Fruit fly (Drosophila melanogaster): ENCODE data around the gene CG14830.
A peak's percentile ranks its signal among the peaks of the same experiment; 100 is the strongest.

The CG14830 gene

DNA sequence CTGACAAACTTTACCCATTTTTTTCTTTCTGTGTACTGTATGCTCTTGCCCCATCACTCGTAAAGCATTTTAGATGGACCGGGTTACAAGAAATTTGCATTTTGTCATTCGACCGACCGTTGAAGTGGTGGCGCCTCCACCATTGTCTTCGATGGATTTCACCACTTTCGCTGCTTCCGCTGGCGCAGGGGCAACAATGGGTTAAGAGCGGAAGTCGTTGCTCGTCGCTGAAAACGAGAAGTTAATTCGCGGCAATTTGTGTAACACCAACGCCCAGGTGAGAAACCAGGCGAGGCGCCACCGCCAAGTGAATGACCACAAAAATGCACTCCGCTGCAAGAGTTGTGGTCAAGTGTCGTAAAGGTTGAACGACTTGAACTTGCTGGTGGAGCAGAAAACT is 9.0 kb downstream of the CG14830 start:
- TF ChIP-seq CG17806 (tag; optimal IDR thresholded peaks at IDR 0.05), result peak; percentile 12
- TF ChIP-seq CG15710 (tag; optimal IDR thresholded peaks at IDR 0.05), result no peak
- no peak for TF ChIP-seq CG8301 (tag; optimal IDR thresholded peaks at IDR 0.05)

DNA sequence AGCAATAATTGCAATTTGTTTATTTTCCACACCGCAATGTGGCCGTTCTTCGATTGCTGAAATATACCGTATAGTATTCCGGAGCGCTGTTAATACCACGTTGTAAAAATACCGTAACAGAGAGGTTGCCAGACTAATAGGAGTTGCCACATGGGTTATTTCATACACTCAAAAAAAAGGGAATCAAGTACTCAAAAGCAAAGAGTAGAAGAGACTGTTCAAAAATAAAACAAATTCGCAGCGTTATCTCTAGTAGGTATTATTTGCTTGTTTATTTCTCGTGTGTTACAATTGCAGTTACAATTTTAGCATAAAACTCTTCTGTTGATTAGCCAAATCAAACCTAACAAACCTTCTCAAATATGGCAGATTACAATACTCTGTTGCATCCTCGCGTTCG is 13.3 kb downstream of the CG14830 start, which contains the start of gene MED4:
Gene MED4 (minus strand): TSS at position 59 of the 400 bp plus-strand sequence.
- TF ChIP-seq Snoo (tag; optimal IDR thresholded peaks at IDR 0.05) (peak; percentile 75), Pif1B (GFP tag; optimal IDR thresholded peaks at IDR 0.05) (no peak), D1 (tag; optimal IDR thresholded peaks at IDR 0.05) (no peak), CG32121 (GFP tag; IDR thresholded peaks at IDR 0.05) (peak; percentile 77), CG10348 (GFP tag; IDR thresholded peaks at IDR 0.05) (no peak), gl (tag; optimal IDR thresholded peaks at IDR 0.05) (peak; percentile 43), rn (GFP tag; IDR thresholded peaks at IDR 0.05) (peak; percentile 57), CG17806 (tag; optimal IDR thresholded peaks at IDR 0.05) (peak; percentile 68), CG8301 (tag; optimal IDR thresholded peaks at IDR 0.05) (peak; percentile 79), Pif1A (GFP tag; optimal IDR thresholded peaks at IDR 0.05) (no peak), CG9948 (tag; optimal IDR thresholded peaks at IDR 0.05) (peak; percentile 61), CG34367 (tag; optimal IDR thresholded peaks at IDR 0.05) (peak; percentile 65), Ets98B (GFP tag; IDR thresholded peaks at IDR 0.05) (peak; percentile 85), fd96Ca (GFP tag; IDR thresholded peaks at IDR 0.05) (peak; percentile 60; the same call in 2 of the 3 replicates), CG13204 (GFP tag; optimal IDR thresholded peaks at IDR 0.05) (no peak), CG4496 (GFP tag; IDR thresholded peaks at IDR 0.05) (peak; percentile 89), CG14655 (GFP tag; optimal IDR thresholded peaks at IDR 0.05) (no peak), CG8159 (tag; optimal IDR thresholded peaks at IDR 0.05) (peak; percentile 70), EcR (GFP tag; optimal IDR thresholded peaks at IDR 0.05) (no peak), CG12605 (GFP tag; IDR thresholded peaks at IDR 0.05) (peak; percentile 66), CG15710 (tag; optimal IDR thresholded peaks at IDR 0.05) (peak; percentile 71)

DNA sequence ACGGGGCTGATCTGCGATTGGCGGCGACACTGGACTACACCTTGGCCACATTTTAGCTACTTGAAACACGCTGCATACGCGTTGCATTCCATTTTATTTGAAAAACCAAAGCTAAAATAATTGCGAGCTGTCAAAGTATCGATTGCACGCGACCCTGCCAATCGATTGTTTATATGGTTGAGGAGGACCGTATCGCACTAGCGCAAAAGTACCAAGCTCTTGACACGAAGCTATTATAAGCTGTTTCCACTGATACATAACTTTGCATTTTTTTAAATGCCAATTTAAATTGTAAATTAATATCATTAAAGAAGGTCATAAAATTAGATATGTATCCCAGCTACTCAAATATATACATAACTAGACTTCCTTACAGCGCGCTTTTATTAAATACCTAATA is 14.6 kb downstream of the CG14830 start, which contains the start of gene Cdc27:
Gene Cdc27 (minus strand): TSS at position 174 of the 400 bp plus-strand sequence.
- no peak for TF ChIP-seq fd96Ca (GFP tag; IDR thresholded peaks at IDR 0.05)
- no peak for TF ChIP-seq CG34367 (tag; optimal IDR thresholded peaks at IDR 0.05)
- no peak for TF ChIP-seq CG32121 (GFP tag; IDR thresholded peaks at IDR 0.05)
- no peak for TF ChIP-seq CG13204 (GFP tag; optimal IDR thresholded peaks at IDR 0.05)
- peak; percentile 31 for TF ChIP-seq CG15710 (tag; optimal IDR thresholded peaks at IDR 0.05)
- TF ChIP-seq Pif1A (GFP tag; optimal IDR thresholded peaks at IDR 0.05), result no peak
- no peak for TF ChIP-seq CG12605 (GFP tag; IDR thresholded peaks at IDR 0.05)
- peak; percentile 45; the same call in 1 of the 3 replicates for TF ChIP-seq CG4496 (GFP tag; IDR thresholded peaks at IDR 0.05)
- no peak for TF ChIP-seq Pif1B (GFP tag; optimal IDR thresholded peaks at IDR 0.05)
- TF ChIP-seq CG8159 (tag; optimal IDR thresholded peaks at IDR 0.05), result peak; percentile 49
- peak; percentile 40; the same call in 1 of the 2 replicates for TF ChIP-seq Ets98B (GFP tag; IDR thresholded peaks at IDR 0.05)
- TF ChIP-seq D1 (tag; optimal IDR thresholded peaks at IDR 0.05), result no peak

DNA sequence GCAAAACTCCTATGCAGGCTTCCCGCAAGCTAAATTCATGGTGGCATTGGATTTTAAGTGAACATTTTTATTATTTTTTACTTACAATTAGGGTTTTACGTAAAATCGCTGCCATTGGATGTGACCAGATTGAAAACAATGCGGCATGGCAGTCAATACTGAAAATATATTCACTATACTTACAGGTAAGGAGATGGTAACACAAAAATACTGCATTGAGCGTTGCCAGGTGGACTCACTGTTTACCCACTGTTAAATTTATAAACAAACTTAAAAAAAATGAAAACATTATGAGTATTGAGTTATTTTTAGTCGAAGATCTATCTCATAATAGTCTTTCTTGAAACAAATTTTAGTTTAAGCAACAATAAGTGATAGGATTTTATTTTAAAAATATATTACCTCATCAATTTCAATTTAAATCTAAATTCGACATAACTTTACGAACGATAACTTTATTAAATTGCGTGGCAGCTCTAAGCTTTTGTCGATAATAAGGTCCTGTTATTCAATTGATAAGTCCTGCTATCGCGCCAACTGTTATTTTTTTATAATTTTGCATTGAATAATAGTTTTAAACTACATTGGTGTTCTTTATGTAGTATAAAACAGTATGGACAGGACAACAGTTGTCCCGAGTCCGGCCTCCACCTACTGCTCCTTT is 19.8 kb downstream of the CG14830 start, which contains the start of the genes mRpL50 and mei-P22:
Gene mRpL50 (minus strand): TSS at position 159 of the 664 bp plus-strand sequence.
Gene mei-P22 (plus strand): TSS at position 614 of the 664 bp plus-strand sequence.
- TF ChIP-seq CG17806 (tag; optimal IDR thresholded peaks at IDR 0.05), result peak; percentile 9
- no peak for TF ChIP-seq CG8159 (tag; optimal IDR thresholded peaks at IDR 0.05)
- TF ChIP-seq Ets98B (GFP tag; IDR thresholded peaks at IDR 0.05), result no peak
- no peak for TF ChIP-seq Pif1A (GFP tag; optimal IDR thresholded peaks at IDR 0.05)

DNA sequence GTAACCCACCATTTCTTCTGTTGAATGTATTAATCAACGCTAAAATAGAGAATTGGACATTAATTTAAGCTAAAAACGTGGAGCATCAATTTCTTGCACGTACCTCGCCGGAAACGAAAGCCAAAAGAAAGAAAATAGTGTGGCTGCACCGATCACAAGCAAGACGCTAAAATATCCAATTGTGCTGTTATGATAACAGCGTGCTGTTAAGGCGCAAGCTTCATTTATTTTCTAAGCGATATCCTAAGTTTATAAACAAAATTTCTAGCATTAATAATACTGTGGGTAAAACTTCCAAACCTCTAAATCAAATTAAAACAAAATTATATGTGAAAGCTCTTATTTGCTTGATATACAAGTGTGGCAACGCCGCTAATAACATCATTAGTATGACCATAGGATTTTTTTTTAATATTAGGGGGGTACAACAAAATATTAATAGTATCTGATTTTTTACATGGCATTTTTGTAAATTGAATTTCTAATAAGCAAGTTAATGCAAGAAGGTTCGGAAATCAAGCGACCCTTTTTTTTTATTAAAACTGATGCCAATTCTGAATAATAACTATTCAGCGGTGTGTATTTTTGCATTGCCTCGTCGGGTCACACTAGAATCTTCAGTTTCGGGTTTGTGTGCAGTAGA is 22.4 kb downstream of the CG14830 start, which contains the start of the genes RpL18 and Neos:
Gene RpL18 (minus strand): TSS at position 135 of the 643 bp plus-strand sequence.
Gene Neos (plus strand): TSS at position 412 of the 643 bp plus-strand sequence.
- TF ChIP-seq CG32121 (GFP tag; IDR thresholded peaks at IDR 0.05) (peak; percentile 21; the same call in 1 of the 2 replicates), gl (tag; optimal IDR thresholded peaks at IDR 0.05) (peak; percentile 34), CG12605 (GFP tag; IDR thresholded peaks at IDR 0.05) (peak; percentile 48), CG14655 (GFP tag; optimal IDR thresholded peaks at IDR 0.05) (no peak), CG15710 (tag; optimal IDR thresholded peaks at IDR 0.05) (peak; percentile 24), Snoo (tag; optimal IDR thresholded peaks at IDR 0.05) (peak; percentile 78), CG4496 (GFP tag; IDR thresholded peaks at IDR 0.05) (peak; percentile 70), Ets98B (GFP tag; IDR thresholded peaks at IDR 0.05) (peak; percentile 28; the same call in 1 of the 2 replicates), CG8159 (tag; optimal IDR thresholded peaks at IDR 0.05) (peak; percentile 37), EcR (GFP tag; optimal IDR thresholded peaks at IDR 0.05) (no peak), CG34367 (tag; optimal IDR thresholded peaks at IDR 0.05) (peak; percentile 37)

DNA sequence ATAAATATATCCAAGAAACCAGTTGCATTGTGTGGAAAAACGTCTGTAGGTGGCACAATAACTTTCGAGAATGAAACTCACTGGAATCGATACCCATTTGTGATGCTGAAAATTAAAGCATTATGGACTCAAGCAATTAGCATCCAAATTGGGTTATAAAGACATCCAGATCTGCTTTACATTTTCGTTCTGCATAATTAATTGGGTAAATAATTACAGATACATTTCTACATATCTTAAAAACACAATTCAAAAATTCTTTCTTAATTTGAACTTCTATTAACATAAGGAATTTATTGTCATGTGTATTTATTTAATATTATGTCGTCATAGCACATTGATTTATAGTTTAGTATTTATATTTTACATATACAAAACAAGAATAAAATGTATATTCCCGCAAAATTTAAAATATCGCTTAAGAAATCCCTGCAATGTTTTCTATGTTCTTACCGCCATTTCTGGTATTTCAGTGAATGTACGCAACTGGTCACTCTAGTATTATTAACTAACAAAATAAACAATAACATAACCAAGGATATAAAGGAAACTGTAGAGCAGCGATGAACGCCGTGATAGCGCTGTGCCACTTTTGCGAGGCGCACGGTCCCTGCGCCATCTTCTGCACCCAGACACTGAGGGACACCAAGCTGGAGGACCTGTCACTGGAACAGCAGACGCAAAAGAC is 25.5 kb downstream of the CG14830 start, which contains the start of the genes CG14829 and BHD:
Gene CG14829 (minus strand): TSS at position 51 of the 688 bp plus-strand sequence.
Gene BHD (plus strand): TSS at position 471 of the 688 bp plus-strand sequence.
- TF ChIP-seq CG12605 (GFP tag; IDR thresholded peaks at IDR 0.05), result no peak
- TF ChIP-seq CG9948 (tag; optimal IDR thresholded peaks at IDR 0.05), result no peak
- TF ChIP-seq Ets98B (GFP tag; IDR thresholded peaks at IDR 0.05), result no peak
- no peak for TF ChIP-seq CG34367 (tag; optimal IDR thresholded peaks at IDR 0.05)
- no peak for TF ChIP-seq gl (tag; optimal IDR thresholded peaks at IDR 0.05)
- no peak for TF ChIP-seq D1 (tag; optimal IDR thresholded peaks at IDR 0.05)
- TF ChIP-seq CG8159 (tag; optimal IDR thresholded peaks at IDR 0.05), result no peak
